Fruit fly (Drosophila melanogaster) whole organism, embryonic: Measurements from ENCODE around the gene neb.

ENCODE experiments used
- Aef1 ChIP-seq: fragments of 200-800 bp; sonication (Bioruptor generic); IDR thresholded peaks from 3 replicates; pipeline ENCODE4 v1.3.6; 2022; ENCODE audit warnings: missing biosample characterization, missing genetic modification characterization
- Antp ChIP-seq: fragments of 200-800 bp; sonication (Bioruptor generic); optimal IDR thresholded peaks from 3 replicates; lab custom pipeline; 2016; ENCODE audit warnings: missing biosample characterization, missing genetic modification characterization
- CG10209 ChIP-seq: fragments of 200-800 bp; sonication (Bioruptor generic); optimal IDR thresholded peaks from 3 replicates; lab custom pipeline; 2017; ENCODE audit warnings: missing biosample characterization, mild to moderate bottlenecking, missing genetic modification characterization, missing genetic modification reagents
- CG11093 ChIP-seq: fragments of 200-800 bp; sonication (Bioruptor generic); IDR thresholded peaks from 3 replicates; pipeline ENCODE4 v1.3.6; 2022; ENCODE audit warnings: missing biosample characterization, missing genetic modification characterization
- CG12071 ChIP-seq: fragments of 200-800 bp; sonication (Bioruptor generic); optimal IDR thresholded peaks from 3 replicates; lab custom pipeline; 2018; ENCODE audit warnings: missing biosample characterization, mild to moderate bottlenecking, missing genetic modification characterization
- CG12104 ChIP-seq: fragments of 200-800 bp; sonication (Bioruptor generic); optimal IDR thresholded peaks from 3 replicates; lab custom pipeline; 2016; ENCODE audit warnings: missing biosample characterization, missing genetic modification characterization
- CG12155 ChIP-seq: fragments of 200-800 bp; sonication (Bioruptor generic); optimal IDR thresholded peaks from 3 replicates; lab custom pipeline; 2016; ENCODE audit warnings: missing biosample characterization, missing genetic modification characterization
- CG14667 ChIP-seq: fragments of 200-800 bp; sonication (Bioruptor generic); IDR thresholded peaks from 2 replicates; pipeline ENCODE4 v1.3.6; 2022; ENCODE audit warnings: missing biosample characterization, missing genetic modification characterization
- CG1602 ChIP-seq: fragments of 200-800 bp; sonication (Bioruptor generic); optimal IDR thresholded peaks from 3 replicates; lab custom pipeline; 2016; ENCODE audit warnings: missing biosample characterization, missing genetic modification characterization
- CG16779 ChIP-seq: fragments of 200-800 bp; sonication (Bioruptor generic); IDR thresholded peaks from 2 replicates; pipeline ENCODE4 v1.3.6; 2022; ENCODE audit warnings: missing biosample characterization, missing genetic modification characterization
- CG1792 ChIP-seq: fragments of 200-800 bp; sonication (Bioruptor generic); optimal IDR thresholded peaks from 2 replicates; lab custom pipeline; 2016; ENCODE audit warnings: missing biosample characterization, missing genetic modification characterization
- CG18262 ChIP-seq: fragments of 200-800 bp; optimal IDR thresholded peaks from 3 replicates; lab custom pipeline; 2019; ENCODE audit warnings: missing biosample characterization, mild to moderate bottlenecking, missing genetic modification characterization, moderate library complexity
- CG31224 ChIP-seq: fragments of 200-800 bp; sonication (Bioruptor generic); IDR thresholded peaks from 2 replicates; pipeline ENCODE4 v1.3.6; 2022; ENCODE audit warnings: missing biosample characterization, missing genetic modification characterization
- CG33213 ChIP-seq: fragments of 200-800 bp; sonication (Bioruptor generic); optimal IDR thresholded peaks from 3 replicates; lab custom pipeline; 2016; ENCODE audit warnings: missing biosample characterization, missing genetic modification characterization
- CG3847 ChIP-seq: fragments of 200-800 bp; sonication (Bioruptor generic); IDR thresholded peaks from 2 replicates; pipeline ENCODE4 v1.3.6; 2022; ENCODE audit warnings: missing biosample characterization, missing genetic modification characterization
- CG4360 ChIP-seq: fragments of 200-800 bp; sonication (Bioruptor generic); IDR thresholded peaks from 2 replicates; pipeline ENCODE4 v1.3.6; 2022; ENCODE audit warnings: missing biosample characterization, missing genetic modification characterization
- CG4820 ChIP-seq: fragments of 200-800 bp; sonication (Bioruptor generic); optimal IDR thresholded peaks from 3 replicates; lab custom pipeline; 2016; ENCODE audit warnings: missing biosample characterization, missing genetic modification characterization
- CG5245 ChIP-seq: fragments of 200-800 bp; sonication (Bioruptor generic); optimal IDR thresholded peaks from 3 replicates; lab custom pipeline; 2016; ENCODE audit warnings: missing biosample characterization, missing genetic modification characterization
- CG5953 ChIP-seq: fragments of 200-800 bp; sonication (Bioruptor generic); IDR thresholded peaks from 2 replicates; pipeline ENCODE4 v1.3.6; 2022; ENCODE audit warnings: missing biosample characterization, missing genetic modification characterization
- CG6175 ChIP-seq: fragments of 200-800 bp; sonication (Bioruptor generic); IDR thresholded peaks from 3 replicates; pipeline ENCODE4 v1.3.6; 2022; ENCODE audit warnings: missing biosample characterization, missing genetic modification characterization
- CG6272 ChIP-seq: fragments of 200-800 bp; sonication (Bioruptor generic); IDR thresholded peaks from 2 replicates; pipeline ENCODE4 v1.3.6; 2022; ENCODE audit warnings: missing biosample characterization, missing genetic modification characterization
- CG7745 ChIP-seq: fragments of 200-800 bp; sonication (Bioruptor generic); optimal IDR thresholded peaks from 2 replicates; lab custom pipeline; 2018; ENCODE audit warnings: missing biosample characterization, mild to moderate bottlenecking, missing genetic modification characterization, moderate library complexity
- CG7928 ChIP-seq: fragments of 200-800 bp; sonication (Bioruptor generic); optimal IDR thresholded peaks from 2 replicates; lab custom pipeline; 2017; ENCODE audit warnings: missing biosample characterization, mild to moderate bottlenecking, missing genetic modification characterization
- CG9437 ChIP-seq: fragments of 200-800 bp; sonication (Bioruptor generic); optimal IDR thresholded peaks from 2 replicates; lab custom pipeline; 2018; ENCODE audit warnings: missing biosample characterization, mild to moderate bottlenecking, missing genetic modification characterization
- CG9797 ChIP-seq: fragments of 200-800 bp; sonication (Bioruptor generic); optimal IDR thresholded peaks from 3 replicates; lab custom pipeline; 2018; ENCODE audit warnings: missing biosample characterization, mild to moderate bottlenecking, missing genetic modification characterization
- Deaf1 ChIP-seq: fragments of 200-800 bp; optimal IDR thresholded peaks from 3 replicates; lab custom pipeline; 2019; ENCODE audit warnings: missing biosample characterization, mild to moderate bottlenecking, missing genetic modification characterization, moderate library complexity
- Dfd ChIP-seq, 2 experiments: fragments of >200 bp; optimal IDR thresholded peaks; 2 replicates each; lab custom pipeline; 2017; ENCODE audit warnings: missing biosample characterization in 2 of 2, missing genetic modification characterization in 2 of 2
- Fer3 ChIP-seq: fragments of 200-800 bp; sonication (Bioruptor generic); optimal IDR thresholded peaks from 2 replicates; lab custom pipeline; 2018; ENCODE audit warnings: missing biosample characterization, mild to moderate bottlenecking, missing genetic modification characterization, moderate library complexity
- H2.0 ChIP-seq: fragments of 200-800 bp; sonication (Bioruptor generic); IDR thresholded peaks from 2 replicates; pipeline ENCODE4 v1.3.6; 2022; ENCODE audit warnings: missing biosample characterization, missing genetic modification characterization
- Hand ChIP-seq: fragments of 200-800 bp; sonication (Bioruptor generic); optimal IDR thresholded peaks from 2 replicates; lab custom pipeline; 2017; ENCODE audit warnings: mild to moderate bottlenecking, missing biosample characterization, missing genetic modification reagents, missing genetic modification characterization
- Hey ChIP-seq: fragments of 200-800 bp; sonication (Bioruptor generic); optimal IDR thresholded peaks from 3 replicates; lab custom pipeline; 2018; ENCODE audit warnings: missing biosample characterization, mild to moderate bottlenecking, missing genetic modification characterization
- Lpt ChIP-seq: fragments of >200 bp; optimal IDR thresholded peaks from 2 replicates; lab custom pipeline; 2018; ENCODE audit warnings: missing biosample characterization, missing genetic modification characterization
- Mes4 ChIP-seq: fragments of 200-800 bp; sonication (Bioruptor generic); optimal IDR thresholded peaks from 2 replicates; lab custom pipeline; 2016; ENCODE audit warnings: missing biosample characterization, missing genetic modification characterization
- NFAT ChIP-seq: fragments of 200-800 bp; sonication (Bioruptor generic); IDR thresholded peaks from 2 replicates; pipeline ENCODE4 v1.3.6; 2022; ENCODE audit warnings: missing biosample characterization, missing genetic modification characterization
- Tbp ChIP-seq: fragments of >200 bp; optimal IDR thresholded peaks from 2 replicates; lab custom pipeline; 2018; ENCODE audit warnings: missing biosample characterization, missing genetic modification characterization
- Xrp1 ChIP-seq: fragments of 200-800 bp; sonication (Bioruptor generic); IDR thresholded peaks from 2 replicates; pipeline ENCODE4 v1.3.6; 2022; ENCODE audit warnings: missing biosample characterization, missing genetic modification characterization
- al ChIP-seq: fragments of 200-800 bp; sonication (Bioruptor generic); IDR thresholded peaks from 2 replicates; pipeline ENCODE4 v1.3.6; 2022; ENCODE audit warnings: missing biosample characterization, missing genetic modification characterization
- aop ChIP-seq: fragments of 200-800 bp; sonication (Bioruptor generic); IDR thresholded peaks from 2 replicates; pipeline ENCODE4 v1.3.6; 2022; ENCODE audit warnings: missing biosample characterization, missing genetic modification characterization
- bcd ChIP-seq: fragments of 200-800 bp; sonication (Bioruptor generic); optimal IDR thresholded peaks from 2 replicates; lab custom pipeline; 2017; ENCODE audit warnings: missing biosample characterization, mild to moderate bottlenecking, missing genetic modification characterization
- caup ChIP-seq: fragments of 200-800 bp; sonication (Bioruptor generic); optimal IDR thresholded peaks from 3 replicates; lab custom pipeline; 2017; ENCODE audit warnings: missing biosample characterization, mild to moderate bottlenecking, missing genetic modification characterization, moderate library complexity; ENCODE audit not compliant: severe bottlenecking
- chm ChIP-seq: fragments of 200-800 bp; sonication (Bioruptor generic); IDR thresholded peaks from 2 replicates; pipeline ENCODE4 v1.3.6; 2022; ENCODE audit warnings: missing biosample characterization, missing genetic modification characterization
- crol ChIP-seq: fragments of 200-800 bp; sonication (Bioruptor generic); IDR thresholded peaks from 2 replicates; pipeline ENCODE4 v1.3.6; 2022; ENCODE audit warnings: missing biosample characterization, missing genetic modification characterization
- dati ChIP-seq: fragments of 200-800 bp; sonication (Bioruptor generic); IDR thresholded peaks from 2 replicates; pipeline ENCODE4 v1.3.6; 2022; ENCODE audit warnings: missing biosample characterization, missing genetic modification characterization
- emc ChIP-seq: fragments of 200-800 bp; sonication (Bioruptor generic); optimal IDR thresholded peaks from 2 replicates; lab custom pipeline; 2016; ENCODE audit warnings: missing biosample characterization, missing genetic modification characterization
- gfzf ChIP-seq: fragments of 200-800 bp; sonication (Bioruptor generic); optimal IDR thresholded peaks from 2 replicates; lab custom pipeline; 2016; ENCODE audit warnings: missing biosample characterization, mild to moderate bottlenecking, missing genetic modification characterization, moderate library complexity
- p53 ChIP-seq: fragments of 200-800 bp; sonication (Bioruptor generic); optimal IDR thresholded peaks from 2 replicates; lab custom pipeline; 2016; ENCODE audit warnings: missing biosample characterization, missing genetic modification characterization
- pan ChIP-seq, 4 experiments: fragments of >200 bp in 3 of 4; fragments of 200-800 bp in 1 of 4; sonication (Bioruptor generic) in 1 of 4; optimal IDR thresholded peaks in 3 of 4; IDR thresholded peaks in 1 of 4; 2 replicates each; pipeline versions ENCODE4 v1.3.6 to Lab custom; 2017 to 2022; ENCODE audit warnings: missing biosample characterization in 2 of 4, missing genetic modification characterization in 2 of 4, mixed read lengths in 1 of 4
- sna ChIP-seq: fragments of 200-800 bp; sonication (Bioruptor generic); IDR thresholded peaks from 2 replicates; pipeline ENCODE4 v1.3.6; 2022; ENCODE audit warnings: missing biosample characterization, missing genetic modification characterization; ENCODE audit not compliant: partially characterized antibody
- so ChIP-seq: fragments of 200-800 bp; sonication (Bioruptor generic); IDR thresholded peaks from 3 replicates; pipeline ENCODE4 v1.3.6; 2022; ENCODE audit warnings: missing biosample characterization, missing genetic modification characterization
- trem ChIP-seq: fragments of 200-800 bp; optimal IDR thresholded peaks from 3 replicates; lab custom pipeline; 2019; ENCODE audit warnings: missing biosample characterization, mild to moderate bottlenecking, missing genetic modification characterization, moderate library complexity

Gene neb

DNA sequence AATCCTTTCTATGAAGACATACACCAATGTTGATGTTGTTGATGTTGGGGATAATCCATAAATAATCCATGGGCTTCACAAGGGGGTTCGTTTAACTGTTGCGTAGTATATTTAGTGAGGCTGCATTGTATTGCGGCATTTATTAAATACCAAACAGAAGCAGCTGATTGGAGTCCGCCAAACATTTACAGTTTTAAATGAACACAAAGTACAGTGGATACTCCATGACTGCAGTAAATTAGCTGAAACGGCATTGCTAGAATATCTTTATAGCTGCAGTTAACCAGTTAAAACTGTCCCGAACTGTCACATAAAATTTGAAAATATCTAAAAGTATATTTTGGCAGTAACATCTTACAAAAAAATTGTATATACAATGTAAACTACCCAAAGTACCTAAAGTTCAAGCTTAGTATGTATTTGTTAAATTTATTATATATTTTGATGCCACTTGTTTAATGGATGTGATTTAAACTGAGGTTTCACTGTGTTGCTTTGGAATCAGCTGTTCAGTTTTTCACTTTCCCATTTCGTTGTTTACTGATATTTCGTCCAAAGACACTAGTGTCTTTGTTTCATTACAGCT, 15.6 kb downstream of the neb start, which contains the start of the genes CG10747 and Pyroxd1 (continued):
- TF ChIP-seq CG3847 (GFP tag; lab: Robert Waterston, UW): peak; percentile 97
- peak; percentile 94 for TF ChIP-seq Antp (GFP tag; lab: Kevin White, UChicago)
- TF ChIP-seq CG18262 (tag; lab: Kevin White, UChicago): peak; percentile 96
- peak; percentile 35; the same call in 1 of the 2 replicates for TF ChIP-seq CG4360
- peak; percentile 76 for TF ChIP-seq CG9797 (GFP tag; lab: Kevin White, UChicago)
- TF ChIP-seq chm (GFP tag; lab: Robert Waterston, UW): peak; percentile 92
- peak; percentile 96 for TF ChIP-seq CG12155 (GFP tag; lab: Kevin White, UChicago)
- peak; percentile 84 for TF ChIP-seq CG1792 (GFP tag; lab: Kevin White, UChicago)
- peak; percentile 91 for TF ChIP-seq H2.0 (GFP tag; lab: Robert Waterston, UW)
- TF ChIP-seq al (GFP tag; lab: Robert Waterston, UW): peak; percentile 97
- peak; percentile 82 for TF ChIP-seq CG33213
- peak; percentile 96 for TF ChIP-seq so
- TF ChIP-seq CG6175 (GFP tag; lab: Robert Waterston, UW): peak; percentile 88
- peak; percentile 89 for TF ChIP-seq CG31224 (GFP tag; lab: Robert Waterston, UW)
- no peak for TF ChIP-seq Lpt
- TF ChIP-seq Deaf1: peak; percentile 82
- peak; percentile 80 for TF ChIP-seq p53 (GFP tag; lab: Kevin White, UChicago)
- peak; percentile 78 for TF ChIP-seq gfzf (GFP tag; lab: Kevin White, UChicago)
- peak; percentile 96 for TF ChIP-seq Fer3 (tag; lab: Kevin White, UChicago)
- no peak for TF ChIP-seq Tbp
- TF ChIP-seq CG12104: peak; percentile 95
- TF ChIP-seq CG1602 (GFP tag; lab: Kevin White, UChicago): peak; percentile 98
- peak; percentile 76 for TF ChIP-seq CG7928 (GFP tag; lab: Kevin White, UChicago)
- TF ChIP-seq pan (optimal IDR thresholded peaks at IDR 0.05; lab: Kevin White, UChicago): no peak
- TF ChIP-seq pan (GFP tag; optimal IDR thresholded peaks at IDR 0.05 in 1 of 2, IDR thresholded peaks at IDR 0.05 in 1 of 2): peak in 1 of 2 experiments; percentile 95
- TF ChIP-seq CG4820: peak; percentile 96
- TF ChIP-seq NFAT (GFP tag; lab: Robert Waterston, UW): peak; percentile 94
- peak; percentile 78; the same call in 1 of the 2 replicates for TF ChIP-seq CG5953 (GFP tag; lab: Robert Waterston, UW)
- peak; percentile 33; the same call in 1 of the 2 replicates for TF ChIP-seq aop
- peak; percentile 90 for TF ChIP-seq CG12071 (GFP tag; lab: Kevin White, UChicago)
- TF ChIP-seq sna (GFP tag; lab: Robert Waterston, UW): no peak
- TF ChIP-seq CG9437 (GFP tag; lab: Kevin White, UChicago): peak; percentile 94
- TF ChIP-seq CG7745 (tag; lab: Kevin White, UChicago): no peak
- TF ChIP-seq Dfd (GFP tag; optimal IDR thresholded peaks at IDR 0.05; lab: Kevin White, UChicago): peak in 1 of 2 experiments; percentile 85
- TF ChIP-seq Hey (tag; lab: Kevin White, UChicago): peak; percentile 87
- TF ChIP-seq emc (GFP tag; lab: Kevin White, UChicago): peak; percentile 83
- TF ChIP-seq CG14667: peak; percentile 94
- no peak; the same call in 1 of the 2 replicates for TF ChIP-seq crol (GFP tag; lab: Robert Waterston, UW)
- TF ChIP-seq Xrp1 (GFP tag; lab: Robert Waterston, UW): peak; percentile 95
- peak; percentile 96 for TF ChIP-seq caup (GFP tag; lab: Kevin White, UChicago)
- peak; percentile 94 for TF ChIP-seq CG5245 (GFP tag; lab: Kevin White, UChicago)
- TF ChIP-seq bcd (GFP tag; lab: Kevin White, UChicago): peak; percentile 96
- peak; percentile 67; the same call in 1 of the 2 replicates for TF ChIP-seq CG16779 (GFP tag; lab: Robert Waterston, UW)
- peak; percentile 91 for TF ChIP-seq trem (tag; lab: Kevin White, UChicago)
- peak; percentile 98 for TF ChIP-seq CG10209 (GFP tag; lab: Kevin White, UChicago)
- TF ChIP-seq Aef1 (GFP tag; lab: Robert Waterston, UW): peak; percentile 95
- peak; percentile 94 for TF ChIP-seq Hand (GFP tag; lab: Kevin White, UChicago)
- peak; percentile 90 for TF ChIP-seq Mes4 (GFP tag; lab: Kevin White, UChicago)
- peak; percentile 92 for TF ChIP-seq CG6272 (GFP tag; lab: Robert Waterston, UW)
- TF ChIP-seq dati (GFP tag; lab: Robert Waterston, UW): peak; percentile 49; the same call in 1 of the 2 replicates
- TF ChIP-seq CG11093: peak; percentile 95
